Fruit fly (Drosophila melanogaster) whole organism, pupa: Measurements from ENCODE around the gene CG8065.

Experiments
- Ets98B ChIP-seq: fragments of 200-800 bp; sonication (Bioruptor generic); IDR thresholded peaks from 2 replicates; pipeline ENCODE4 v1.3.6; 2022; ENCODE audit warnings: missing biosample characterization, missing genetic modification characterization
- Snoo ChIP-seq: fragments of 200-800 bp; sonication (Bioruptor generic); optimal IDR thresholded peaks from 3 replicates; lab custom pipeline; 2017; ENCODE audit warnings: missing biosample characterization, mild to moderate bottlenecking, missing genetic modification characterization, inconsistent platforms

DNA sequence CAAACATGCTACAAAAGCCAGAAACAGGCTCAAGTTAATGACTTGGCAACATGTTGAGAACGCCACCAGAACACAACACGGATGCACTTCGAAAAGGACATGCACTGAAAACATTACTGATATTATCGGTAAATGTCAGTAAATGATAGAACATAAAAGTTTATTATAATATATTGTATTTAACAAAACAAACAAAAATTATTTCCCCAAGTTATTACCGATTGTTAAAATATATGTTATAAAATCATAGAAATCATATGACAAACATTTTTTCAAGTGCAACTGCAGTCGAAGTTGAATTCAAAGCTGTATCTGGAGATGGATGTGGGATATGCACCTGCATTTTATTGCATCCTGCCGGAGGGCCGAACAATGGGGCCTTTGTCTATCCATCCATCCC is 32.1 kb downstream of the CG8065 start:
- TF ChIP-seq Ets98B (GFP tag; lab: Robert Waterston, UW) (no peak), Snoo (tag; lab: Kevin White, UChicago) (no peak)
